Worm (Caenorhabditis elegans): Measurements from ENCODE around the gene acly-2.
A peak's percentile ranks its signal among the peaks of the same experiment; 100 is the strongest.

The acly-2 gene

ce11 chrV:13085227-13085640 is 31.1 kb upstream of the acly-2 start (continued):
- TF ChIP-seq dsc-1 (tag; optimal IDR thresholded peaks at IDR 0.05), result no peak
- no peak for TF ChIP-seq nhr-77 (tag; optimal IDR thresholded peaks at IDR 0.05)
- no peak for TF ChIP-seq ceh-90 (tag; optimal IDR thresholded peaks at IDR 0.05)
- no peak for TF ChIP-seq egl-13 (tag; optimal IDR thresholded peaks at IDR 0.05)
- no peak for TF ChIP-seq vab-15 (tag; optimal IDR thresholded peaks at IDR 0.05)
- TF ChIP-seq elt-3 (tag; optimal IDR thresholded peaks at IDR 0.05), result peak in 2 of 6 experiments; percentile 50 to 87
- no peak for TF ChIP-seq fkh-10 (GFP tag; optimal IDR thresholded peaks at IDR 0.05)
- peak; percentile 57 for TF ChIP-seq nhr-19 (GFP tag; conservative IDR thresholded peaks at IDR 0.05)
- TF ChIP-seq pag-3 (tag; optimal IDR thresholded peaks at IDR 0.05; ENCODE audit: borderline replicate concordance, insufficient read depth), result no peak
- no peak for TF ChIP-seq lsy-2 (tag; optimal IDR thresholded peaks at IDR 0.05)
- no peak for TF ChIP-seq aha-1 (tag; optimal IDR thresholded peaks at IDR 0.05)
- TF ChIP-seq C34B4.2 (tag; optimal IDR thresholded peaks at IDR 0.05), result no peak
- no peak for TF ChIP-seq unc-86 (tag; optimal IDR thresholded peaks at IDR 0.05)
- no peak for TF ChIP-seq nhr-11 (tag; optimal IDR thresholded peaks at IDR 0.05)
- no peak for TF ChIP-seq unc-30 (tag; optimal IDR thresholded peaks at IDR 0.05)
- TF ChIP-seq sox-4 (tag; optimal IDR thresholded peaks at IDR 0.05), result no peak
- TF ChIP-seq C04F5.9 (tag; optimal IDR thresholded peaks at IDR 0.05), result no peak
- TF ChIP-seq nhr-12 (tag; optimal IDR thresholded peaks at IDR 0.05), result no peak
- no peak for TF ChIP-seq tlp-1 (tag; optimal IDR thresholded peaks at IDR 0.05)
- TF ChIP-seq lin-39 (tag; optimal IDR thresholded peaks at IDR 0.05), result no peak
- TF ChIP-seq hlh-17 (GFP tag; optimal IDR thresholded peaks at IDR 0.05; ENCODE audit: borderline replicate concordance), result no peak
- no peak for TF ChIP-seq ceh-63 (GFP tag; optimal IDR thresholded peaks at IDR 0.05)
- TF ChIP-seq grh-1 (GFP tag; IDR thresholded peaks at IDR 0.05), result peak; percentile 29; the same call in 1 of the 2 replicates
- TF ChIP-seq fkh-8 (tag; optimal IDR thresholded peaks at IDR 0.05), result no peak
- TF ChIP-seq nhr-76 (tag; optimal IDR thresholded peaks at IDR 0.05), result no peak
- peak in 1 of 3 experiments; percentile 37 for TF ChIP-seq dpl-1 (GFP tag; optimal IDR thresholded peaks at IDR 0.05)
- TF ChIP-seq zag-1 (tag; optimal IDR thresholded peaks at IDR 0.05), result no peak
- peak; percentile 35 for TF ChIP-seq tbx-2 (tag; optimal IDR thresholded peaks at IDR 0.05)
- peak; percentile 60 for TF ChIP-seq nhr-20 (tag; optimal IDR thresholded peaks at IDR 0.05)
- no peak for TF ChIP-seq isw-1 (GFP tag; IDR thresholded peaks at IDR 0.05)
- TF ChIP-seq lin-14 (GFP tag; optimal IDR thresholded peaks at IDR 0.05), result peak; percentile 58
- no peak for TF ChIP-seq nhr-28 (tag; optimal IDR thresholded peaks at IDR 0.05)
- no peak for TF ChIP-seq fos-1 (tag; optimal IDR thresholded peaks at IDR 0.05)
- peak; percentile 25 for TF ChIP-seq nhr-71 (tag; optimal IDR thresholded peaks at IDR 0.05)
- TF ChIP-seq unc-98 (GFP tag; IDR thresholded peaks at IDR 0.05), result no peak
- no peak for TF ChIP-seq lir-3 (tag; optimal IDR thresholded peaks at IDR 0.05; ENCODE audit: poor library complexity)
- TF ChIP-seq mef-2 (tag; optimal IDR thresholded peaks at IDR 0.05), result no peak
- no peak for TF ChIP-seq jun-1 (tag; optimal IDR thresholded peaks at IDR 0.05)
- TF ChIP-seq ceh-82 (tag; optimal IDR thresholded peaks at IDR 0.05), result no peak
- no peak for TF ChIP-seq Y116A8C.19 (tag; optimal IDR thresholded peaks at IDR 0.05; ENCODE audit: borderline replicate concordance)
- TF ChIP-seq nhr-85 (tag), result peak; percentile 87
- no peak for TF ChIP-seq ces-1 (GFP tag; optimal IDR thresholded peaks at IDR 0.05)
- TF ChIP-seq aly-2 (tag; optimal IDR thresholded peaks at IDR 0.05), result no peak
- no peak for TF ChIP-seq fkh-4 (tag; optimal IDR thresholded peaks at IDR 0.05; ENCODE audit: borderline replicate concordance)
